Worm (Caenorhabditis elegans) whole organism, L2 larva: Measurements from ENCODE around the gene C29F9.9.
"Not testable (repeated sequence)": the region's sequence is repeated elsewhere in the genome, so short reads cannot be mapped to it uniquely, and the experiment has no call there.

Source experiments
- C34F6.9 ChIP-seq: fragments of 150-350 bp; optimal IDR thresholded peaks from 2 replicates; lab custom pipeline; 2014; ENCODE audit warnings: missing biosample characterization, missing genetic modification characterization
- F13H6.1 ChIP-seq: sonication (generic microtip); optimal IDR thresholded peaks from 2 replicates; lab custom pipeline; 2016; ENCODE audit warnings: missing genetic modification characterization, missing compliant biosample characterization
- ZK546.5 ChIP-seq: sonication (generic microtip); optimal IDR thresholded peaks from 2 replicates; lab custom pipeline; 2017; ENCODE audit warnings: missing biosample characterization, missing genetic modification characterization
- alr-1 ChIP-seq: fragments of 150-350 bp; optimal IDR thresholded peaks from 2 replicates; lab custom pipeline; 2014; ENCODE audit warnings: missing biosample characterization, missing genetic modification characterization
- blmp-1 ChIP-seq: sonication (generic microtip); optimal IDR thresholded peaks from 2 replicates; lab custom pipeline; 2017; ENCODE audit warnings: missing genetic modification characterization, mild to moderate bottlenecking, missing compliant biosample characterization, antibody characterized with exemption, moderate library complexity; ENCODE audit not compliant: insufficient read depth
- ceh-82 ChIP-seq: fragments of 150-350 bp; optimal IDR thresholded peaks from 2 replicates; lab custom pipeline; 2014; ENCODE audit warnings: missing biosample characterization, missing genetic modification characterization
- crh-2 ChIP-seq: sonication (generic microtip); optimal IDR thresholded peaks from 2 replicates; lab custom pipeline; 2017; ENCODE audit warnings: missing biosample characterization, missing genetic modification characterization
- dmd-4 ChIP-seq: sonication (generic microtip); optimal IDR thresholded peaks from 2 replicates; lab custom pipeline; 2017; ENCODE audit warnings: missing biosample characterization, missing genetic modification characterization
- egl-27 ChIP-seq: sonication (generic microtip); optimal IDR thresholded peaks from 3 replicates; lab custom pipeline; 2017; ENCODE audit warnings: missing biosample characterization, missing genetic modification reagents, missing genetic modification characterization
- elt-1 ChIP-seq: fragments of 150-350 bp; optimal IDR thresholded peaks from 2 replicates; lab custom pipeline; 2014; ENCODE audit warnings: missing biosample characterization, missing genetic modification characterization
- elt-3 ChIP-seq: sonication (generic microtip); optimal IDR thresholded peaks from 2 replicates; lab custom pipeline; 2017; ENCODE audit warnings: missing biosample characterization, missing genetic modification characterization
- fos-1 ChIP-seq: fragments of 150-350 bp; optimal IDR thresholded peaks from 2 replicates; lab custom pipeline; 2014; ENCODE audit warnings: missing biosample characterization, missing genetic modification characterization
- gmeb-1 ChIP-seq: fragments of 150-350 bp; optimal IDR thresholded peaks from 2 replicates; lab custom pipeline; 2014; ENCODE audit warnings: missing biosample characterization, missing genetic modification characterization
- lin-11 ChIP-seq: fragments of 150-350 bp; sonication (generic microtip); optimal IDR thresholded peaks from 2 replicates; lab custom pipeline; 2014; ENCODE audit warnings: missing biosample characterization, missing genetic modification characterization, inconsistent platforms, mixed read lengths
- lin-13 ChIP-seq: fragments of 150-350 bp; optimal IDR thresholded peaks from 2 replicates; lab custom pipeline; 2014; ENCODE audit warnings: missing biosample characterization, missing genetic modification reagents, missing genetic modification characterization
- lin-39 ChIP-seq: fragments of 150-350 bp; optimal IDR thresholded peaks from 2 replicates; lab custom pipeline; 2014; ENCODE audit warnings: missing biosample characterization, missing genetic modification reagents, missing genetic modification characterization
- mab-5 ChIP-seq: fragments of 150-350 bp; optimal IDR thresholded peaks from 2 replicates; lab custom pipeline; 2014; ENCODE audit warnings: missing biosample characterization, missing genetic modification characterization
- mbf-1 ChIP-seq: sonication (generic microtip); optimal IDR thresholded peaks from 2 replicates; lab custom pipeline; 2017; ENCODE audit warnings: missing biosample characterization, missing genetic modification characterization
- nhr-11 ChIP-seq: fragments of 150-350 bp; optimal IDR thresholded peaks from 2 replicates; lab custom pipeline; 2014; ENCODE audit warnings: missing biosample characterization, missing genetic modification characterization
- nhr-12 ChIP-seq: fragments of 150-350 bp; optimal IDR thresholded peaks from 2 replicates; lab custom pipeline; 2014; ENCODE audit warnings: missing biosample characterization, missing genetic modification characterization
- nhr-23 ChIP-seq: fragments of 150-350 bp; optimal IDR thresholded peaks from 2 replicates; lab custom pipeline; 2014; ENCODE audit warnings: missing biosample characterization, missing genetic modification reagents, missing genetic modification characterization
- nhr-237 ChIP-seq: fragments of 150-350 bp; optimal IDR thresholded peaks from 2 replicates; lab custom pipeline; 2014; ENCODE audit warnings: missing biosample characterization, missing genetic modification characterization
- nhr-25 ChIP-seq: fragments of 150-350 bp; sonication (generic microtip); optimal IDR thresholded peaks from 3 replicates; lab custom pipeline; 2014; ENCODE audit warnings: missing biosample characterization, missing genetic modification characterization
- nhr-6 ChIP-seq: fragments of 150-350 bp; optimal IDR thresholded peaks from 2 replicates; lab custom pipeline; 2014; ENCODE audit warnings: missing biosample characterization, missing genetic modification characterization
- peb-1 ChIP-seq: fragments of 150-350 bp; optimal IDR thresholded peaks from 2 replicates; lab custom pipeline; 2014; ENCODE audit warnings: missing biosample characterization, missing genetic modification characterization
- sem-4 ChIP-seq: fragments of 150-350 bp; optimal IDR thresholded peaks from 2 replicates; lab custom pipeline; 2014; ENCODE audit warnings: missing biosample characterization, missing genetic modification reagents, missing genetic modification characterization
- skn-1 ChIP-seq: sonication (generic microtip); optimal IDR thresholded peaks from 2 replicates; lab custom pipeline; 2017; ENCODE audit warnings: missing biosample characterization, missing genetic modification characterization
- sma-3 ChIP-seq: sonication (generic microtip); optimal IDR thresholded peaks from 2 replicates; lab custom pipeline; 2016; ENCODE audit warnings: missing genetic modification reagents, missing genetic modification characterization, missing compliant biosample characterization
- unc-39 ChIP-seq: fragments of 150-350 bp; optimal IDR thresholded peaks from 2 replicates; lab custom pipeline; 2014; ENCODE audit warnings: missing biosample characterization, missing genetic modification characterization
- unc-62 ChIP-seq: fragments of 150-350 bp; optimal IDR thresholded peaks from 2 replicates; lab custom pipeline; 2014; ENCODE audit warnings: missing biosample characterization, missing genetic modification reagents, missing genetic modification characterization
- zag-1 ChIP-seq: fragments of 150-350 bp; optimal IDR thresholded peaks from 2 replicates; lab custom pipeline; 2014; ENCODE audit warnings: missing biosample characterization, missing genetic modification characterization
- ztf-11 ChIP-seq: sonication (generic microtip); optimal IDR thresholded peaks from 2 replicates; lab custom pipeline; 2017; ENCODE audit warnings: missing biosample characterization, missing genetic modification characterization

C29F9.9 gene

ce11 chrIII:98822-99221 is at the start of gene C29F9.9:
Gene C29F9.9 (minus strand): TSS chrIII:98922.
- TF ChIP-seq nhr-25, blmp-1, nhr-23 (tag; lab: Kevin White, UChicago): not testable (repeated sequence)

ce11 chrIII:147570-148076 is 48.9 kb upstream of the C29F9.9 start, which contains the start of gene sqst-5:
Gene sqst-5 (minus strand): TSS chrIII:147620.
- TF ChIP-seq alr-1 (no peak), gmeb-1 (peak; percentile 4), fos-1 (peak; percentile 65)

- no peak for TF ChIP-seq mab-5 (tag; lab: Kevin White, UChicago)
- no peak for TF ChIP-seq lin-13
- no peak for TF ChIP-seq lin-11 (tag; lab: Kevin White, UChicago)
- no peak for TF ChIP-seq ceh-82
- no peak for TF ChIP-seq sem-4
- no peak for TF ChIP-seq zag-1 (tag; lab: Kevin White, UChicago)
- no peak for TF ChIP-seq blmp-1 (tag; lab: Kevin White, UChicago)
- no peak for TF ChIP-seq unc-62 (GFP tag; lab: Kevin White, UChicago)
- TF ChIP-seq alr-1: no peak
- TF ChIP-seq nhr-23 (tag; lab: Kevin White, UChicago): no peak
- no peak for TF ChIP-seq sma-3 (GFP tag; lab: Kevin White, UChicago)
- TF ChIP-seq skn-1 (tag; lab: Kevin White, UChicago): no peak
- no peak for TF ChIP-seq nhr-237
- no peak for TF ChIP-seq C34F6.9 (tag; lab: Kevin White, UChicago)
- TF ChIP-seq nhr-6 (tag; lab: Kevin White, UChicago): no peak
- no peak for TF ChIP-seq ztf-11 (tag; lab: Kevin White, UChicago)
- TF ChIP-seq lin-39: no peak
Measured at ce11 chrIII:146369-146768, 47.6 kb upstream of the C29F9.9 start, which contains the start of gene fbxb-84. Gene fbxb-84 (minus strand): TSS chrIII:146469.

- TF ChIP-seq nhr-12 (tag; lab: Kevin White, UChicago): no peak
- no peak for TF ChIP-seq ZK546.5
- no peak for TF ChIP-seq lin-13
- no peak for TF ChIP-seq nhr-11
- TF ChIP-seq nhr-25 (tag; lab: Kevin White, UChicago): no peak
- no peak for TF ChIP-seq elt-1 (tag; lab: Kevin White, UChicago)
- TF ChIP-seq F13H6.1 (tag; lab: Kevin White, UChicago): no peak
- TF ChIP-seq unc-62 (GFP tag; lab: Kevin White, UChicago): no peak
- no peak for TF ChIP-seq sem-4
- no peak for TF ChIP-seq mab-5 (tag; lab: Kevin White, UChicago)
- TF ChIP-seq egl-27 (tag; lab: Kevin White, UChicago): no peak
- no peak for TF ChIP-seq elt-3 (tag; lab: Kevin White, UChicago)
- TF ChIP-seq gmeb-1: no peak
- no peak for TF ChIP-seq C34F6.9 (tag; lab: Kevin White, UChicago)
- TF ChIP-seq alr-1: no peak
- no peak for TF ChIP-seq dmd-4 (tag; lab: Kevin White, UChicago)
- no peak for TF ChIP-seq blmp-1 (tag; lab: Kevin White, UChicago)
Measured at ce11 chrIII:145078-145477, 46.4 kb upstream of the C29F9.9 start, which contains the start of the genes T17A3.12 and fbxb-83. Gene T17A3.12 (minus strand): TSS chrIII:145178. Gene fbxb-83 (minus strand): TSS chrIII:145211.

- TF ChIP-seq unc-39 (tag; lab: Kevin White, UChicago) (no peak), peb-1 (tag; lab: Kevin White, UChicago) (no peak), ZK546.5 (no peak), nhr-11 (no peak), nhr-237 (no peak), alr-1 (no peak), crh-2 (tag; lab: Kevin White, UChicago) (no peak), lin-11 (tag; lab: Kevin White, UChicago) (no peak), elt-1 (tag; lab: Kevin White, UChicago) (no peak)
Measured at ce11 chrIII:143121-143520, 44.4 kb upstream of the C29F9.9 start, which contains the start of gene fbxb-82. Gene fbxb-82 (minus strand): TSS chrIII:143221.

- TF ChIP-seq mbf-1: no peak
- TF ChIP-seq skn-1 (tag; lab: Kevin White, UChicago): no peak
Measured at ce11 chrIII:140904-141303, 42.2 kb upstream of the C29F9.9 start, which contains the start of gene fbxb-81. Gene fbxb-81 (minus strand): TSS chrIII:141217.
